Worm (Caenorhabditis elegans): Measurements from ENCODE around the gene dyf-18.

DNA sequence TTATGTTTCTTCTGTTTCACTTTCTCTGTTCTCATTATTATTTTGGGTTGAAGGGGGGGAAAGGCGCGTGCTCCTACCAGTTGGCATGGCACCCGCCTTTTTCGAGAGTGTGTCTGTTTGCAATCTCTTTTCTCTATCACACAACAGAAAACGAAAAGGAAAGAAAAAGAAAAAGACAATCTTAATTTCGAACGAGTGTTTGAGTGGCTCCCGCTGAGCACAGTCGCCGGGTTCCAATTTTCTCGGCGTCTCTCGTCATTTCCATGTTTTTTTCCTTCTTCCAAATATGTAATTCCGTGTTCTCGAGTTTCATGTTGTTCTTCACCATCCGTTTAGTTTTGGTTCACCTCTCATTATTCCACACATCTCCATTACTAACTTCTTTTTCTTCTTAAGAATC is 41.1 kb upstream of the dyf-18 start, which contains the start of gene F38H4.3:
- TF ChIP-seq nhr-77 (tag; optimal IDR thresholded peaks at IDR 0.05) = no peak
- no peak for TF ChIP-seq ztf-11 (tag; optimal IDR thresholded peaks at IDR 0.05)
